Worm (Caenorhabditis elegans): ENCODE results near the gene B0222.11.

ce11 chrV:9146196-9146595, 21.8 kb downstream of the B0222.11 start:
- no peak for TF ChIP-seq lin-13 (GFP tag; optimal IDR thresholded peaks at IDR 0.05)
- TF ChIP-seq mab-5 (tag; optimal IDR thresholded peaks at IDR 0.05) = no peak
- no peak for TF ChIP-seq snpc-4 (tag; optimal IDR thresholded peaks at IDR 0.05)
